Fruit fly (Drosophila melanogaster) whole organism, embryonic: ENCODE data around the gene Gart.
A peak's percentile ranks its signal among the peaks of the same experiment; 100 is the strongest.

Experiments
- ATbp ChIP-seq: fragments of 200-800 bp; sonication (Bioruptor generic); optimal IDR thresholded peaks from 2 replicates; lab custom pipeline; 2017; ENCODE audit warnings: missing biosample characterization, mild to moderate bottlenecking, missing genetic modification characterization, missing genetic modification reagents
- CG10274 ChIP-seq: fragments of 200-800 bp; sonication (Bioruptor generic); optimal IDR thresholded peaks from 3 replicates; lab custom pipeline; 2017; ENCODE audit warnings: missing biosample characterization, mild to moderate bottlenecking, missing genetic modification characterization
- CG11456 ChIP-seq: fragments of 200-800 bp; sonication (Bioruptor generic); IDR thresholded peaks from 3 replicates; pipeline ENCODE4 v1.3.6; 2022; ENCODE audit warnings: missing biosample characterization, missing genetic modification characterization
- CG12219 ChIP-seq: fragments of 200-800 bp; sonication (Bioruptor generic); optimal IDR thresholded peaks from 3 replicates; lab custom pipeline; 2018; ENCODE audit warnings: missing biosample characterization, mild to moderate bottlenecking, missing genetic modification characterization
- CG13424 ChIP-seq: fragments of 200-800 bp; sonication (Bioruptor generic); optimal IDR thresholded peaks from 2 replicates; lab custom pipeline; 2019; ENCODE audit warnings: missing biosample characterization, mild to moderate bottlenecking, missing genetic modification characterization, moderate library complexity
- CG14710 ChIP-seq: fragments of 200-800 bp; sonication (Bioruptor generic); optimal IDR thresholded peaks from 3 replicates; lab custom pipeline; 2019; ENCODE audit warnings: missing biosample characterization, mild to moderate bottlenecking, missing genetic modification characterization, moderate library complexity
- CG15601 ChIP-seq: fragments of 200-800 bp; sonication (Bioruptor generic); optimal IDR thresholded peaks from 3 replicates; lab custom pipeline; 2019; ENCODE audit warnings: missing biosample characterization, mild to moderate bottlenecking, missing genetic modification characterization, moderate library complexity
- CG17328 ChIP-seq: fragments of 200-800 bp; sonication (Bioruptor generic); IDR thresholded peaks from 2 replicates; pipeline ENCODE4 v1.3.6; 2022; ENCODE audit warnings: missing biosample characterization, missing genetic modification characterization
- CG18262 ChIP-seq: fragments of 200-800 bp; optimal IDR thresholded peaks from 3 replicates; lab custom pipeline; 2019; ENCODE audit warnings: missing biosample characterization, mild to moderate bottlenecking, missing genetic modification characterization, moderate library complexity
- CG18599 ChIP-seq: fragments of 200-800 bp; sonication (Bioruptor generic); optimal IDR thresholded peaks from 3 replicates; lab custom pipeline; 2017; ENCODE audit warnings: missing biosample characterization, missing genetic modification characterization, mild to moderate bottlenecking, moderate library complexity, missing genetic modification reagents
- CG33557 ChIP-seq: fragments of 200-800 bp; sonication (Bioruptor generic); optimal IDR thresholded peaks from 2 replicates; lab custom pipeline; 2019; ENCODE audit warnings: missing biosample characterization, mild to moderate bottlenecking, missing genetic modification characterization, moderate library complexity
- CG34376 ChIP-seq: fragments of 200-800 bp; sonication (Bioruptor generic); optimal IDR thresholded peaks from 2 replicates; lab custom pipeline; 2018; ENCODE audit warnings: missing biosample characterization, mild to moderate bottlenecking, missing genetic modification characterization
- CG4328 ChIP-seq: fragments of 200-800 bp; sonication (Bioruptor generic); optimal IDR thresholded peaks from 3 replicates; lab custom pipeline; 2017; ENCODE audit warnings: missing biosample characterization, missing genetic modification reagents, missing genetic modification characterization
- CG43689 ChIP-seq: fragments of 200-800 bp; sonication (Bioruptor generic); IDR thresholded peaks from 2 replicates; pipeline ENCODE4 v1.3.6; 2022; ENCODE audit warnings: missing biosample characterization, missing genetic modification characterization
- CG4707 ChIP-seq: fragments of 200-800 bp; sonication (Bioruptor generic); optimal IDR thresholded peaks from 2 replicates; lab custom pipeline; 2018; ENCODE audit warnings: missing biosample characterization, mild to moderate bottlenecking, missing genetic modification characterization, moderate library complexity
- CG5953 ChIP-seq: fragments of 200-800 bp; sonication (Bioruptor generic); IDR thresholded peaks from 2 replicates; pipeline ENCODE4 v1.3.6; 2022; ENCODE audit warnings: missing biosample characterization, missing genetic modification characterization
- CG7357 ChIP-seq: fragments of 200-800 bp; sonication (Bioruptor generic); IDR thresholded peaks from 3 replicates; pipeline ENCODE4 v1.3.6; 2022; ENCODE audit warnings: missing biosample characterization, missing genetic modification characterization
- CG8359 ChIP-seq: fragments of 200-800 bp; sonication (Bioruptor generic); optimal IDR thresholded peaks from 2 replicates; lab custom pipeline; 2017; ENCODE audit warnings: missing biosample characterization, mild to moderate bottlenecking, missing genetic modification characterization, borderline replicate concordance
- CG9215 ChIP-seq: fragments of 200-800 bp; sonication (Bioruptor generic); IDR thresholded peaks from 2 replicates; pipeline ENCODE4 v1.3.6; 2022; ENCODE audit warnings: missing biosample characterization, missing genetic modification characterization
- CG9437 ChIP-seq: fragments of 200-800 bp; sonication (Bioruptor generic); optimal IDR thresholded peaks from 2 replicates; lab custom pipeline; 2018; ENCODE audit warnings: missing biosample characterization, mild to moderate bottlenecking, missing genetic modification characterization
- CHES-1-like ChIP-seq: fragments of 200-800 bp; sonication (Bioruptor generic); optimal IDR thresholded peaks from 2 replicates; lab custom pipeline; 2016; ENCODE audit warnings: missing biosample characterization, missing genetic modification characterization
- Ets97D ChIP-seq: fragments of 200-800 bp; sonication (Bioruptor generic); optimal IDR thresholded peaks from 3 replicates; lab custom pipeline; 2016; ENCODE audit warnings: missing biosample characterization, missing genetic modification characterization
- Hand ChIP-seq: fragments of 200-800 bp; sonication (Bioruptor generic); optimal IDR thresholded peaks from 2 replicates; lab custom pipeline; 2017; ENCODE audit warnings: mild to moderate bottlenecking, missing biosample characterization, missing genetic modification reagents, missing genetic modification characterization
- Hey ChIP-seq: fragments of 200-800 bp; sonication (Bioruptor generic); optimal IDR thresholded peaks from 3 replicates; lab custom pipeline; 2018; ENCODE audit warnings: missing biosample characterization, mild to moderate bottlenecking, missing genetic modification characterization
- Hr3 ChIP-seq: fragments of 200-800 bp; sonication (Bioruptor generic); optimal IDR thresholded peaks from 3 replicates; lab custom pipeline; 2016; ENCODE audit warnings: missing biosample characterization, missing genetic modification characterization
- Jarid2 ChIP-seq: fragments of 200-800 bp; sonication (Bioruptor generic); optimal IDR thresholded peaks from 3 replicates; lab custom pipeline; 2017; ENCODE audit warnings: mild to moderate bottlenecking, missing biosample characterization, missing genetic modification reagents, missing genetic modification characterization
- Optix ChIP-seq: fragments of 200-800 bp; sonication (Bioruptor generic); IDR thresholded peaks from 3 replicates; pipeline ENCODE4 v1.3.6; 2022; ENCODE audit warnings: missing biosample characterization, missing genetic modification characterization
- Ptx1 ChIP-seq: fragments of 200-800 bp; sonication (Bioruptor generic); IDR thresholded peaks from 2 replicates; pipeline ENCODE4 v1.3.6; 2022; ENCODE audit warnings: missing biosample characterization, missing genetic modification characterization
- Sox100B ChIP-seq: fragments of 200-800 bp; sonication (Bioruptor generic); optimal IDR thresholded peaks from 3 replicates; lab custom pipeline; 2018; ENCODE audit warnings: missing biosample characterization, mild to moderate bottlenecking, missing genetic modification characterization
- Ssrp ChIP-seq: fragments of 200-800 bp; sonication (Bioruptor generic); optimal IDR thresholded peaks from 2 replicates; lab custom pipeline; 2018; ENCODE audit warnings: missing biosample characterization, mild to moderate bottlenecking, missing genetic modification characterization, moderate library complexity
- ato ChIP-seq: fragments of 200-800 bp; sonication (Bioruptor generic); IDR thresholded peaks from 2 replicates; pipeline ENCODE4 v1.3.6; 2022; ENCODE audit warnings: missing biosample characterization, missing genetic modification characterization; ENCODE audit not compliant: partially characterized antibody
- br ChIP-seq: fragments of >200 bp; optimal IDR thresholded peaks from 2 replicates; lab custom pipeline; 2017
- ci ChIP-seq: fragments of 200-800 bp; sonication (Bioruptor generic); IDR thresholded peaks from 3 replicates; pipeline ENCODE4 v1.3.6; 2022; ENCODE audit warnings: missing biosample characterization, missing genetic modification characterization
- dan ChIP-seq: fragments of 200-800 bp; sonication (Bioruptor generic); IDR thresholded peaks from 2 replicates; pipeline ENCODE4 v1.3.6; 2022; ENCODE audit warnings: missing biosample characterization, missing genetic modification characterization
- dpn ChIP-seq, 2 experiments: fragments of 200-800 bp; sonication (Bioruptor generic); optimal IDR thresholded peaks; 3 replicates each; lab custom pipeline; 2016; ENCODE audit warnings: missing biosample characterization in 2 of 2, missing genetic modification characterization in 2 of 2
- exex ChIP-seq: fragments of 200-800 bp; sonication (Bioruptor generic); optimal IDR thresholded peaks from 4 replicates; lab custom pipeline; 2018; ENCODE audit warnings: missing biosample characterization, mild to moderate bottlenecking, missing genetic modification characterization, moderate library complexity
- eyg ChIP-seq: fragments of 200-800 bp; sonication (Bioruptor generic); optimal IDR thresholded peaks from 3 replicates; lab custom pipeline; 2016; ENCODE audit warnings: missing biosample characterization, missing genetic modification characterization
- insv ChIP-seq, 2 experiments: fragments of 200-800 bp; sonication (Bioruptor generic); optimal IDR thresholded peaks; 3 replicates each; lab custom pipeline; 2016 to 2018; ENCODE audit warnings: missing biosample characterization in 2 of 2, missing genetic modification characterization in 2 of 2
- kah ChIP-seq: fragments of 200-800 bp; sonication (Bioruptor generic); optimal IDR thresholded peaks from 2 replicates; lab custom pipeline; 2018; ENCODE audit warnings: missing biosample characterization, mild to moderate bottlenecking, missing genetic modification characterization
- ken ChIP-seq: fragments of 200-800 bp; sonication (Bioruptor generic); IDR thresholded peaks from 3 replicates; pipeline ENCODE4 v1.3.6; 2022; ENCODE audit warnings: missing biosample characterization, missing genetic modification characterization
- lmd ChIP-seq: fragments of 200-800 bp; sonication (Bioruptor generic); IDR thresholded peaks from 2 replicates; pipeline ENCODE4 v1.3.6; 2022; ENCODE audit warnings: missing biosample characterization, missing genetic modification characterization
- nom ChIP-seq: fragments of 200-800 bp; sonication (Bioruptor generic); optimal IDR thresholded peaks from 2 replicates; lab custom pipeline; 2017; ENCODE audit warnings: missing biosample characterization, missing genetic modification characterization, mild to moderate bottlenecking, moderate library complexity, missing genetic modification reagents
- pnt ChIP-seq: fragments of 200-800 bp; sonication (Bioruptor generic); optimal IDR thresholded peaks from 3 replicates; lab custom pipeline; 2016; ENCODE audit warnings: missing biosample characterization, missing genetic modification characterization
- salm ChIP-seq: fragments of 200-800 bp; sonication (Bioruptor generic); optimal IDR thresholded peaks from 2 replicates; lab custom pipeline; 2018; ENCODE audit warnings: missing biosample characterization, mild to moderate bottlenecking, missing genetic modification characterization
- sens-2 ChIP-seq: fragments of 200-800 bp; sonication (Bioruptor generic); IDR thresholded peaks from 2 replicates; pipeline ENCODE4 v1.3.6; 2022; ENCODE audit warnings: missing biosample characterization, missing genetic modification characterization
- sima ChIP-seq: fragments of 200-800 bp; sonication (Bioruptor generic); optimal IDR thresholded peaks from 2 replicates; lab custom pipeline; 2016; ENCODE audit warnings: missing biosample characterization, missing genetic modification characterization
- slp2 ChIP-seq: fragments of 200-800 bp; sonication (Bioruptor generic); optimal IDR thresholded peaks from 2 replicates; lab custom pipeline; 2016; ENCODE audit warnings: missing biosample characterization, missing genetic modification characterization
- ttk ChIP-seq: fragments of 200-800 bp; sonication (Bioruptor generic); IDR thresholded peaks from 2 replicates; pipeline ENCODE4 v2.1.2; 2022; ENCODE audit warnings: missing biosample characterization, missing genetic modification characterization
- z ChIP-seq: fragments of 200-800 bp; sonication (Bioruptor generic); IDR thresholded peaks from 3 replicates; pipeline ENCODE4 v1.3.6; 2022; ENCODE audit warnings: missing biosample characterization, missing genetic modification characterization
- zf30C ChIP-seq: fragments of 200-800 bp; sonication (Bioruptor generic); optimal IDR thresholded peaks from 3 replicates; lab custom pipeline; 2018; ENCODE audit warnings: missing biosample characterization, mild to moderate bottlenecking, missing genetic modification characterization

Gene Gart

dm6 chr2L:7056189-7056926 is 32.7 kb upstream of the Gart start, which contains the start of gene Mnn1 (continued):
- no peak for TF ChIP-seq Sox100B
- no peak for TF ChIP-seq Jarid2 (GFP tag; lab: Kevin White, UChicago)
- no peak for TF ChIP-seq ATbp (GFP tag; lab: Kevin White, UChicago)
- no peak for TF ChIP-seq CG7357 (GFP tag; lab: Robert Waterston, UW)
- no peak for TF ChIP-seq pnt
- TF ChIP-seq ato (GFP tag; lab: Robert Waterston, UW), result no peak
- no peak for TF ChIP-seq CG9215
- TF ChIP-seq CG5953, result no peak
- TF ChIP-seq insv (GFP tag; optimal IDR thresholded peaks at IDR 0.05; lab: Kevin White, UChicago), result peak in 1 of 2 experiments; percentile 60
- peak; percentile 11 for TF ChIP-seq CG33557 (GFP tag; lab: Kevin White, UChicago)
- TF ChIP-seq dpn (GFP tag; optimal IDR thresholded peaks at IDR 0.05; lab: Kevin White, UChicago), result peak; percentile 55 to 66
- TF ChIP-seq eyg (GFP tag; lab: Kevin White, UChicago), result no peak
- TF ChIP-seq Hey (tag; lab: Kevin White, UChicago), result peak; percentile 84
- 0 out of 3 replicates have a peak, but pooled peaks have one; percentile 41 for TF ChIP-seq CG11456 (GFP tag; lab: Robert Waterston, UW)
- TF ChIP-seq CG9437, result no peak
- TF ChIP-seq CG17328 (GFP tag; lab: Robert Waterston, UW), result no peak
- TF ChIP-seq br (lab: Kevin White, UChicago), result no peak
- no peak for TF ChIP-seq slp2 (GFP tag; lab: Kevin White, UChicago)
- no peak for TF ChIP-seq sens-2 (GFP tag; lab: Robert Waterston, UW)
- TF ChIP-seq salm, result no peak
- no peak for TF ChIP-seq Ssrp (tag; lab: Kevin White, UChicago)
- no peak for TF ChIP-seq CG43689 (GFP tag; lab: Robert Waterston, UW)
- TF ChIP-seq Hand (GFP tag; lab: Kevin White, UChicago), result no peak
- TF ChIP-seq CG34376 (GFP tag; lab: Kevin White, UChicago), result peak; percentile 65
- no peak for TF ChIP-seq Ptx1 (GFP tag; lab: Robert Waterston, UW)
- no peak for TF ChIP-seq Optix (GFP tag; lab: Robert Waterston, UW)
- TF ChIP-seq CG18262 (tag; lab: Kevin White, UChicago), result no peak
- TF ChIP-seq CG18599 (GFP tag; lab: Kevin White, UChicago), result no peak
- TF ChIP-seq CG8359, result no peak
- peak; percentile 20 for TF ChIP-seq kah (GFP tag; lab: Kevin White, UChicago)
- peak; percentile 100 for TF ChIP-seq CG14710 (tag; lab: Kevin White, UChicago)
- no peak for TF ChIP-seq CG4707 (GFP tag; lab: Kevin White, UChicago)
- TF ChIP-seq ken (GFP tag; lab: Robert Waterston, UW), result peak; percentile 64; the same call in 2 of the 3 replicates
- no peak for TF ChIP-seq CG10274
- no peak; the same call in 1 of the 2 replicates for TF ChIP-seq lmd (GFP tag; lab: Robert Waterston, UW)
- TF ChIP-seq sima (GFP tag; lab: Kevin White, UChicago), result no peak
- peak; percentile 86 for TF ChIP-seq Ets97D (GFP tag; lab: Kevin White, UChicago)
- TF ChIP-seq CG15601 (tag; lab: Kevin White, UChicago), result peak; percentile 13
- no peak for TF ChIP-seq z
- TF ChIP-seq CHES-1-like (GFP tag; lab: Kevin White, UChicago), result peak; percentile 87
- TF ChIP-seq zf30C (GFP tag; lab: Kevin White, UChicago), result peak; percentile 6
- TF ChIP-seq dan, result no peak
- no peak for TF ChIP-seq exex (tag; lab: Kevin White, UChicago)
- TF ChIP-seq nom, result no peak
- TF ChIP-seq Hr3 (GFP tag; lab: Kevin White, UChicago), result no peak
- no peak for TF ChIP-seq CG12219 (GFP tag; lab: Kevin White, UChicago)
- TF ChIP-seq CG4328 (GFP tag; lab: Kevin White, UChicago), result no peak
- TF ChIP-seq CG13424 (tag; lab: Kevin White, UChicago), result peak; percentile 24
- peak; percentile 71; the same call in 2 of the 3 replicates for TF ChIP-seq ci (GFP tag; lab: Robert Waterston, UW)
- no peak for TF ChIP-seq ttk
